Fruit fly (Drosophila melanogaster) whole organism, embryonic: ENCODE results near the gene Nlg4.

Experiments
- Ada2b ChIP-seq: fragments of 200-800 bp; sonication (Bioruptor generic); IDR thresholded peaks from 2 replicates; pipeline ENCODE4 v1.3.6; 2022; ENCODE audit warnings: missing biosample characterization, missing genetic modification characterization
- Antp ChIP-seq: fragments of 200-800 bp; sonication (Bioruptor generic); optimal IDR thresholded peaks from 3 replicates; lab custom pipeline; 2016; ENCODE audit warnings: missing biosample characterization, missing genetic modification characterization
- Atf-2 ChIP-seq: fragments of 200-800 bp; sonication (Bioruptor generic); optimal IDR thresholded peaks from 2 replicates; lab custom pipeline; 2016; ENCODE audit warnings: missing biosample characterization, missing genetic modification characterization
- Blimp-1 ChIP-seq: fragments of 200-800 bp; sonication (Bioruptor generic); optimal IDR thresholded peaks from 3 replicates; lab custom pipeline; 2018; ENCODE audit warnings: missing biosample characterization, missing genetic modification characterization, mild to moderate bottlenecking, moderate library complexity, missing genetic modification reagents
- C15 ChIP-seq: fragments of 200-800 bp; sonication (Bioruptor generic); IDR thresholded peaks from 3 replicates; pipeline ENCODE4 v1.3.6; 2022; ENCODE audit warnings: missing biosample characterization, missing genetic modification characterization
- CG10321 ChIP-seq: fragments of 200-800 bp; sonication (Bioruptor generic); IDR thresholded peaks from 2 replicates; pipeline ENCODE4 v1.3.6; 2022; ENCODE audit warnings: missing biosample characterization, missing genetic modification characterization
- CG11085 ChIP-seq: fragments of 200-800 bp; sonication (Bioruptor generic); IDR thresholded peaks from 2 replicates; pipeline ENCODE4 v1.3.6; 2022; ENCODE audit warnings: missing biosample characterization, missing genetic modification characterization
- CG11247 ChIP-seq: fragments of 200-800 bp; sonication (Bioruptor generic); IDR thresholded peaks from 2 replicates; pipeline ENCODE4 v1.3.6; 2022; ENCODE audit warnings: missing biosample characterization, missing genetic modification characterization
- CG11696 ChIP-seq: fragments of 200-800 bp; sonication (Bioruptor generic); IDR thresholded peaks from 2 replicates; pipeline ENCODE4 v1.3.6; 2022; ENCODE audit warnings: missing biosample characterization, missing genetic modification characterization
- CG12391 ChIP-seq: fragments of 200-800 bp; sonication (Bioruptor generic); optimal IDR thresholded peaks from 3 replicates; lab custom pipeline; 2018; ENCODE audit warnings: missing biosample characterization, mild to moderate bottlenecking, missing genetic modification characterization, moderate library complexity
- CG1603 ChIP-seq: fragments of 200-800 bp; sonication (Bioruptor generic); optimal IDR thresholded peaks from 2 replicates; lab custom pipeline; 2019; ENCODE audit warnings: missing biosample characterization, mild to moderate bottlenecking, missing genetic modification characterization, moderate library complexity
- CG17328 ChIP-seq: fragments of 200-800 bp; sonication (Bioruptor generic); IDR thresholded peaks from 2 replicates; pipeline ENCODE4 v1.3.6; 2022; ENCODE audit warnings: missing biosample characterization, missing genetic modification characterization
- CG17829 ChIP-seq: fragments of 200-800 bp; optimal IDR thresholded peaks from 2 replicates; lab custom pipeline; 2019; ENCODE audit warnings: missing biosample characterization, mild to moderate bottlenecking, missing genetic modification characterization, moderate library complexity
- CG18764 ChIP-seq: fragments of 200-800 bp; sonication (Bioruptor generic); optimal IDR thresholded peaks from 3 replicates; lab custom pipeline; 2016; ENCODE audit warnings: missing biosample characterization, missing genetic modification characterization
- CG31365 ChIP-seq: fragments of 200-800 bp; sonication (Bioruptor generic); optimal IDR thresholded peaks from 2 replicates; lab custom pipeline; 2018; ENCODE audit warnings: missing biosample characterization, mild to moderate bottlenecking, missing genetic modification characterization
- CG3163 ChIP-seq: fragments of 200-800 bp; sonication (Bioruptor generic); optimal IDR thresholded peaks from 3 replicates; lab custom pipeline; 2016; ENCODE audit warnings: missing biosample characterization, missing genetic modification characterization
- CG4360 ChIP-seq: fragments of 200-800 bp; sonication (Bioruptor generic); IDR thresholded peaks from 2 replicates; pipeline ENCODE4 v1.3.6; 2022; ENCODE audit warnings: missing biosample characterization, missing genetic modification characterization
- CG5180 ChIP-seq: fragments of 200-800 bp; sonication (Bioruptor generic); optimal IDR thresholded peaks from 3 replicates; lab custom pipeline; 2017; ENCODE audit warnings: missing biosample characterization, missing genetic modification characterization, mild to moderate bottlenecking, moderate library complexity, missing genetic modification reagents
- CG6854 ChIP-seq: fragments of 200-800 bp; sonication (Bioruptor generic); optimal IDR thresholded peaks from 3 replicates; lab custom pipeline; 2017; ENCODE audit warnings: missing biosample characterization, mild to moderate bottlenecking, missing genetic modification characterization
- CG8924 ChIP-seq: fragments of 200-800 bp; optimal IDR thresholded peaks from 3 replicates; lab custom pipeline; 2019; ENCODE audit warnings: missing biosample characterization, mild to moderate bottlenecking, missing genetic modification characterization, moderate library complexity
- CoRest ChIP-seq: fragments of 200-800 bp; sonication (Bioruptor generic); optimal IDR thresholded peaks from 3 replicates; lab custom pipeline; 2018; ENCODE audit warnings: missing biosample characterization, mild to moderate bottlenecking, missing genetic modification characterization, moderate library complexity
- Hr78 ChIP-seq, 2 experiments: fragments of 200-800 bp in 1 of 2; fragments of >200 bp in 1 of 2; sonication (Bioruptor generic) in 1 of 2; optimal IDR thresholded peaks; 2 replicates each; lab custom pipeline; 2017 to 2019; ENCODE audit warnings: missing biosample characterization in 2 of 2, missing genetic modification characterization in 2 of 2, mild to moderate bottlenecking in 1 of 2, moderate library complexity in 1 of 2
- Hsf ChIP-seq: fragments of 200-800 bp; sonication (Bioruptor generic); optimal IDR thresholded peaks from 3 replicates; lab custom pipeline; 2016; ENCODE audit warnings: missing biosample characterization, missing genetic modification characterization
- Lpt ChIP-seq: fragments of >200 bp; optimal IDR thresholded peaks from 2 replicates; lab custom pipeline; 2018; ENCODE audit warnings: missing biosample characterization, missing genetic modification characterization
- Mad ChIP-seq: fragments of 200-800 bp; sonication (Bioruptor generic); optimal IDR thresholded peaks from 2 replicates; lab custom pipeline; 2016; ENCODE audit warnings: missing biosample characterization, missing genetic modification characterization
- Med ChIP-seq: fragments of 200-800 bp; sonication (Bioruptor generic); peaks from one replicate; lab custom pipeline; 2016; ENCODE audit warnings: missing biosample characterization, missing genetic modification characterization, mild to moderate bottlenecking, inconsistent platforms, moderate library complexity
- Oaz ChIP-seq: fragments of 200-800 bp; sonication (Bioruptor generic); IDR thresholded peaks from 2 replicates; pipeline ENCODE4 v1.3.6; 2022; ENCODE audit warnings: missing biosample characterization, missing genetic modification characterization
- Ptx1 ChIP-seq: fragments of 200-800 bp; sonication (Bioruptor generic); IDR thresholded peaks from 2 replicates; pipeline ENCODE4 v1.3.6; 2022; ENCODE audit warnings: missing biosample characterization, missing genetic modification characterization
- YL-1 ChIP-seq: fragments of 200-800 bp; sonication (Bioruptor generic); optimal IDR thresholded peaks from 3 replicates; lab custom pipeline; 2017; ENCODE audit warnings: missing biosample characterization, mild to moderate bottlenecking, missing genetic modification characterization
- ac ChIP-seq: fragments of 200-800 bp; sonication (Bioruptor generic); optimal IDR thresholded peaks from 3 replicates; lab custom pipeline; 2017; ENCODE audit warnings: missing biosample characterization, mild to moderate bottlenecking, missing genetic modification characterization
- ash1 ChIP-seq: fragments of 200-800 bp; sonication (Bioruptor generic); optimal IDR thresholded peaks from 2 replicates; lab custom pipeline; 2018; ENCODE audit warnings: missing biosample characterization, mild to moderate bottlenecking, missing genetic modification characterization
- bowl ChIP-seq: fragments of 200-800 bp; sonication (Bioruptor generic); IDR thresholded peaks from 2 replicates; pipeline ENCODE4 v1.3.6; 2022; ENCODE audit warnings: missing biosample characterization, missing genetic modification characterization
- danr ChIP-seq: fragments of 200-800 bp; sonication (Bioruptor generic); IDR thresholded peaks from 2 replicates; pipeline ENCODE4 v1.3.6; 2022; ENCODE audit warnings: missing biosample characterization, missing genetic modification characterization
- eve ChIP-seq, 2 experiments: fragments of >200 bp; optimal IDR thresholded peaks; 2 replicates each; lab custom pipeline; 2017; ENCODE audit warnings: missing biosample characterization in 2 of 2, missing genetic modification characterization in 2 of 2
- exex ChIP-seq: fragments of 200-800 bp; sonication (Bioruptor generic); optimal IDR thresholded peaks from 4 replicates; lab custom pipeline; 2018; ENCODE audit warnings: missing biosample characterization, mild to moderate bottlenecking, missing genetic modification characterization, moderate library complexity
- fd96Cb ChIP-seq: fragments of 200-800 bp; sonication (Bioruptor generic); optimal IDR thresholded peaks from 2 replicates; lab custom pipeline; 2018; ENCODE audit warnings: missing biosample characterization, mild to moderate bottlenecking, missing genetic modification characterization, moderate library complexity
- grau ChIP-seq: fragments of 200-800 bp; optimal IDR thresholded peaks from 3 replicates; lab custom pipeline; 2019; ENCODE audit warnings: missing biosample characterization, mild to moderate bottlenecking, missing genetic modification characterization, moderate library complexity
- gsb ChIP-seq: fragments of 200-800 bp; sonication (Bioruptor generic); IDR thresholded peaks from 2 replicates; pipeline ENCODE4 v1.3.6; 2022; ENCODE audit warnings: missing biosample characterization, missing genetic modification characterization
- hb ChIP-seq: fragments of 200-800 bp; sonication (Bioruptor generic); IDR thresholded peaks from 3 replicates; pipeline ENCODE4 v1.3.6; 2022; ENCODE audit warnings: missing biosample characterization, missing genetic modification characterization; ENCODE audit not compliant: partially characterized antibody
- mirr ChIP-seq: fragments of 200-800 bp; sonication (Bioruptor generic); optimal IDR thresholded peaks from 3 replicates; lab custom pipeline; 2018; ENCODE audit warnings: missing biosample characterization, mild to moderate bottlenecking, missing genetic modification characterization
- pan ChIP-seq, 4 experiments: fragments of >200 bp in 3 of 4; fragments of 200-800 bp in 1 of 4; sonication (Bioruptor generic) in 1 of 4; optimal IDR thresholded peaks in 3 of 4; IDR thresholded peaks in 1 of 4; 2 replicates each; pipeline versions ENCODE4 v1.3.6 to Lab custom; 2017 to 2022; ENCODE audit warnings: missing biosample characterization in 2 of 4, missing genetic modification characterization in 2 of 4, mixed read lengths in 1 of 4
- pfk ChIP-seq: fragments of 200-800 bp; sonication (Bioruptor generic); optimal IDR thresholded peaks from 2 replicates; lab custom pipeline; 2018; ENCODE audit warnings: missing biosample characterization, mild to moderate bottlenecking, missing genetic modification characterization, moderate library complexity
- pros ChIP-seq: fragments of 200-800 bp; sonication (Bioruptor generic); optimal IDR thresholded peaks from 3 replicates; lab custom pipeline; 2019; ENCODE audit warnings: missing biosample characterization, mild to moderate bottlenecking, missing genetic modification characterization, moderate library complexity
- ranshi ChIP-seq: fragments of 200-800 bp; sonication (Bioruptor generic); IDR thresholded peaks from 2 replicates; pipeline ENCODE4 v1.3.6; 2022; ENCODE audit warnings: missing biosample characterization, missing genetic modification characterization
- sim ChIP-seq: fragments of 200-800 bp; sonication (Bioruptor generic); IDR thresholded peaks from 2 replicates; pipeline ENCODE4 v1.3.6; 2022; ENCODE audit warnings: missing biosample characterization, missing genetic modification characterization
- sqz ChIP-seq: fragments of 200-800 bp; sonication (Bioruptor generic); optimal IDR thresholded peaks from 3 replicates; lab custom pipeline; 2018; ENCODE audit warnings: missing biosample characterization, mild to moderate bottlenecking, missing genetic modification characterization
- stwl ChIP-seq: fragments of 200-800 bp; sonication (Bioruptor generic); optimal IDR thresholded peaks from 3 replicates; lab custom pipeline; 2018; ENCODE audit warnings: missing biosample characterization, mild to moderate bottlenecking, missing genetic modification characterization, moderate library complexity
- tna ChIP-seq: fragments of 200-800 bp; sonication (Bioruptor generic); IDR thresholded peaks from 2 replicates; pipeline ENCODE4 v1.3.6; 2022; ENCODE audit warnings: missing biosample characterization, missing genetic modification characterization; ENCODE audit not compliant: partially characterized antibody
- tup ChIP-seq: fragments of 200-800 bp; sonication (Bioruptor generic); optimal IDR thresholded peaks from 2 replicates; lab custom pipeline; 2016; ENCODE audit warnings: missing biosample characterization, mild to moderate bottlenecking, missing genetic modification characterization, moderate library complexity
- vfl ChIP-seq: fragments of 200-800 bp; sonication (Bioruptor generic); optimal IDR thresholded peaks from 2 replicates; lab custom pipeline; 2016; ENCODE audit warnings: missing biosample characterization, missing genetic modification characterization

Gene Nlg4

dm6 chr3R:20265239-20265846 lies 60.7 kb downstream of the Nlg4 start (continued):
- TF ChIP-seq Atf-2 (GFP tag; lab: Kevin White, UChicago) (no peak), hb (GFP tag; lab: Robert Waterston, UW) (no peak), sim (GFP tag; lab: Robert Waterston, UW) (no peak), CG17829 (tag; lab: Kevin White, UChicago) (no peak), YL-1 (GFP tag; lab: Kevin White, UChicago) (no peak), tup (GFP tag; lab: Kevin White, UChicago) (no peak), CG6854 (no peak), pan (optimal IDR thresholded peaks at IDR 0.05; lab: Kevin White, UChicago) (no peak), pan (GFP tag; optimal IDR thresholded peaks at IDR 0.05 in 1 of 2, IDR thresholded peaks at IDR 0.05 in 1 of 2) (no peak), vfl (GFP tag; lab: Kevin White, UChicago) (no peak), bowl (no peak), fd96Cb (tag; lab: Kevin White, UChicago) (peak; percentile 4), CG3163 (GFP tag; lab: Kevin White, UChicago) (no peak), Hr78 (GFP tag; optimal IDR thresholded peaks at IDR 0.05; lab: Kevin White, UChicago) (no peak), Med (GFP tag; lab: Kevin White, UChicago) (no peak), Lpt (GFP tag; lab: Kevin White, UChicago) (no peak), Ada2b (no peak), Antp (GFP tag; lab: Kevin White, UChicago) (no peak), CG11085 (GFP tag; lab: Robert Waterston, UW) (no peak), CoRest (peak; percentile 17), eve (GFP tag; optimal IDR thresholded peaks at IDR 0.05; lab: Kevin White, UChicago) (no peak), pfk (GFP tag; lab: Kevin White, UChicago) (no peak), CG5180 (GFP tag; lab: Kevin White, UChicago) (no peak), Hsf (no peak), ac (GFP tag; lab: Kevin White, UChicago) (no peak), sqz (GFP tag; lab: Kevin White, UChicago) (no peak), CG1603 (tag; lab: Kevin White, UChicago) (no peak), ranshi (GFP tag; lab: Robert Waterston, UW) (no peak), stwl (no peak), Mad (no peak), CG4360 (GFP tag; lab: Robert Waterston, UW) (no peak), CG8924 (tag; lab: Kevin White, UChicago) (no peak), Blimp-1 (GFP tag; lab: Kevin White, UChicago) (no peak), ash1 (GFP tag; lab: Kevin White, UChicago) (no peak), pros (GFP tag; lab: Kevin White, UChicago) (no peak), tna (GFP tag; lab: Robert Waterston, UW) (no peak), CG18764 (GFP tag; lab: Kevin White, UChicago) (no peak), grau (peak; percentile 27), CG12391 (tag; lab: Kevin White, UChicago) (peak; percentile 2), CG17328 (GFP tag; lab: Robert Waterston, UW) (no peak), Oaz (GFP tag; lab: Robert Waterston, UW) (no peak), C15 (no peak), CG10321 (GFP tag; lab: Robert Waterston, UW) (no peak), danr (GFP tag; lab: Robert Waterston, UW) (no peak), CG11696 (GFP tag; lab: Robert Waterston, UW) (no peak), mirr (GFP tag; lab: Kevin White, UChicago) (no peak), gsb (GFP tag; lab: Robert Waterston, UW) (no peak), exex (tag; lab: Kevin White, UChicago) (no peak), CG31365 (tag; lab: Kevin White, UChicago) (no peak), Ptx1 (peak; percentile 19; the same call in 1 of the 2 replicates), CG11247 (GFP tag; lab: Robert Waterston, UW) (no peak)
